Worm (Caenorhabditis elegans) whole organism, midembryonic: ENCODE measurements around the gene ZK1248.11.
"Not testable (repeated sequence)": the region's sequence is repeated elsewhere in the genome, so short reads cannot be mapped to it uniquely, and the experiment has no call there.

ENCODE experiments used
- T22C8.4 ChIP-seq: fragments of 200-800 bp; sonication (Bioruptor generic); IDR thresholded peaks from 2 replicates; pipeline ENCODE4 v1.3.6; 2022; ENCODE audit warnings: missing genetic modification characterization, missing compliant biosample characterization
- cog-1 ChIP-seq: sonication (generic microtip); optimal IDR thresholded peaks from 2 replicates; lab custom pipeline; 2016; ENCODE audit warnings: missing genetic modification characterization, missing compliant biosample characterization
- flt-1 ChIP-seq: fragments of 200-800 bp; sonication (Bioruptor generic); IDR thresholded peaks from 2 replicates; pipeline ENCODE4 v1.3.6; 2022; ENCODE audit warnings: missing genetic modification characterization, missing compliant biosample characterization
- klf-2 ChIP-seq: fragments of 200-800 bp; sonication (Bioruptor generic); conservative IDR thresholded peaks from 2 replicates; pipeline ENCODE4 v1.3.6; 2022; ENCODE audit warnings: missing genetic modification reagents, missing genetic modification characterization, missing compliant biosample characterization
- med-1 ChIP-seq: sonication (generic microtip); optimal IDR thresholded peaks from 2 replicates; lab custom pipeline; 2017; ENCODE audit warnings: missing genetic modification characterization, mild to moderate bottlenecking, missing compliant biosample characterization, antibody characterized with exemption, missing genetic modification reagents; ENCODE audit not compliant: insufficient read depth
- ref-1 ChIP-seq: fragments of 200-800 bp; sonication (Bioruptor generic); conservative IDR thresholded peaks from 2 replicates; pipeline ENCODE4 v1.3.6; 2022; ENCODE audit warnings: missing genetic modification reagents, missing genetic modification characterization, missing compliant biosample characterization
- tab-1 ChIP-seq: fragments of 200-800 bp; sonication (Bioruptor generic); IDR thresholded peaks from 2 replicates; pipeline ENCODE4 v1.3.6; 2022; ENCODE audit warnings: missing genetic modification characterization, missing compliant biosample characterization
- ztf-23 ChIP-seq: fragments of 200-800 bp; sonication (Bioruptor generic); IDR thresholded peaks from 2 replicates; pipeline ENCODE4 v1.3.6; 2022; ENCODE audit warnings: missing genetic modification reagents, missing genetic modification characterization, missing compliant biosample characterization
- ztf-29 ChIP-seq: fragments of 200-800 bp; sonication (Bioruptor generic); IDR thresholded peaks from 2 replicates; pipeline ENCODE4 v1.3.6; 2022; ENCODE audit warnings: missing genetic modification reagents, missing genetic modification characterization, missing compliant biosample characterization

ZK1248.11 gene

DNA sequence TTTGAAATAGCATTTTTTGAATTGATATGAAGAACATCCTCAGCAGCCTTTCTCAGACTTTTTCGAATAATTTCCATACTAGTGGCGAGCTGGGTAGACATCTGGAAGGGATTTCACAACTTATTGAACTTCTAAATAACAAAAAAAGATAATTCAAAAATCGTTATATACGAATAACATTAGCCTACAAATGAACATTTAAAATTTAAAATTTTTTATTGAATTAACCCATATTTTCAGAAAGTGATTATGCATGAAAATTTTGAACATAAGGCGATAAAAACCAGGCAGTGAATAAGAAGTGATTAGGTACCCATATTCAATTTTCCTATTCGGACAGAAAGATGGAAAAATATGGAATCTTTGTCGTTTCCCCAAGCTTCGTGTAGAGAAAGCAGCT lies at the start of gene ZK1248.11:
TSS of gene ZK1248.11 (minus strand) at position 101 of the 400 bp plus-strand sequence.
- TF ChIP-seq flt-1 (GFP tag; lab: Robert Waterston, UW) = no peak
- no peak for TF ChIP-seq T22C8.4
- no peak for TF ChIP-seq klf-2 (GFP tag; lab: Robert Waterston, UW)
- no peak for TF ChIP-seq ztf-23 (GFP tag; lab: Robert Waterston, UW)
- TF ChIP-seq ref-1 (GFP tag; lab: Robert Waterston, UW) = no peak
- TF ChIP-seq cog-1 (tag; lab: Kevin White, UChicago) = no peak
- TF ChIP-seq ztf-29 (GFP tag; lab: Robert Waterston, UW) = no peak
- no peak for TF ChIP-seq med-1
- no peak for TF ChIP-seq tab-1 (GFP tag; lab: Robert Waterston, UW)

DNA sequence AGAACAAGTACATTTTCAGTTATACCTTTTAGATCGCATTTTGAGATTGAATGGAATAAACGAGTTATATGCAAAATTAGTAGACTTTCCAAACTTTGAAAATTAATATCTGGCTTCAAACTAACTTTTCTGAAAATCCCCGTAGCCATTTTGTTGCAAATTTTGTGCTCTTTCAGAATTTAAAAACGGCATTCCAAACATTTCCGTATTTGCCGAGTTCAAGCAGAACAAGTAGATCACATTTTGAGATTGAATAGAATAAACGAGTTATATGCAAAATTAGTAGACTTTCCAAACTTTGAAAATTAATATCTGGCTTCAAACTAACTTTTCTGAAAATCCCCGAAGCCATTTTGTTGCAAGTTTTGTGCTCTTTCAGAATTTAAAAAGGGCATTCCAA lies 48.1 kb upstream of the ZK1248.11 start, which contains the start of gene F55C12.2:
TSS of gene F55C12.2 (plus strand) at position 301 of the 400 bp plus-strand sequence.
- TF ChIP-seq T22C8.4; flt-1 (GFP tag; lab: Robert Waterston, UW); ztf-23 (GFP tag; lab: Robert Waterston, UW): not testable (repeated sequence)

DNA sequence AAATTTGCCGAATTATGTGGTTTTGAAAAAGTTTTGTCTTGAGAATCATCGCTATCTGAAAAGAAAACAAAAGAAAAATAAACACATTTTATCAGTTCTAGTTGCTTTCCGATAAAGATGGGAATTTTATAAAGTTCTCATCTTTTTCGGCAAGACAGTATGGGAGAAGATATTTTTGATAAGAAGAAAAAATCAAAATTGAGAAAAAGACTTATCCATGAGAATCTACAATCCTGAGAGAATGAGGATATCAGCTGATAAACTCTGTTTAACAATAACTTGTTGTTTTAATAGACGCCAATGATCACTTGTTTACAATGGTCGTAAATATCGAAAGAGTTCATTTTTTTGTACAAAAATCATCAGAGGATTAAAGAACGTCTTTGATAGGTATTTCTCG lies 47.7 kb upstream of the ZK1248.11 start, which contains the start of gene F55C12.6:
TSS of gene F55C12.6 (minus strand) at position 101 of the 400 bp plus-strand sequence.
- TF ChIP-seq cog-1 (tag; lab: Kevin White, UChicago) (no peak), ref-1 (GFP tag; lab: Robert Waterston, UW) (no peak), flt-1 (GFP tag; lab: Robert Waterston, UW) (no peak), klf-2 (GFP tag; lab: Robert Waterston, UW) (no peak), ztf-29 (GFP tag; lab: Robert Waterston, UW) (no peak), ztf-23 (GFP tag; lab: Robert Waterston, UW) (no peak), tab-1 (GFP tag; lab: Robert Waterston, UW) (no peak), T22C8.4 (no peak), med-1 (no peak)

DNA sequence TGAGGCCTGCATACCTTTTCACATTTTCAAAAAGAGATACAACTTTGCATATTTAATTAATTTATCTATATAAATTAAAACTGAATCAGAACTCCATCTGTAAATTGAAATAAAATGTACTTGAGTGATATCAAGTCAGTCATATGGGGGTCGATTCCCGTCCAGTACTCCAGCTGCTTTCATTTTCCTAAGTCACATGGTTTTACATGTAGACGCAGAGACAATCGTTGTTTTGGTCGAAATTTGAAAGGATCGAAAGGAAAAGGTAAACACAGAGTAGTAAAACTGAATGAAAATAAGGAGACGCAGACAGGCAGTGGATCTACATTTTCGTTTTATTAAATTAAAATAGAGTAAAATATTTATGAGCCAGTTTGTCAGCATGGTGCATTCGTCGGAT lies 45.7 kb upstream of the ZK1248.11 start:
- no peak for TF ChIP-seq flt-1 (GFP tag; lab: Robert Waterston, UW)

DNA sequence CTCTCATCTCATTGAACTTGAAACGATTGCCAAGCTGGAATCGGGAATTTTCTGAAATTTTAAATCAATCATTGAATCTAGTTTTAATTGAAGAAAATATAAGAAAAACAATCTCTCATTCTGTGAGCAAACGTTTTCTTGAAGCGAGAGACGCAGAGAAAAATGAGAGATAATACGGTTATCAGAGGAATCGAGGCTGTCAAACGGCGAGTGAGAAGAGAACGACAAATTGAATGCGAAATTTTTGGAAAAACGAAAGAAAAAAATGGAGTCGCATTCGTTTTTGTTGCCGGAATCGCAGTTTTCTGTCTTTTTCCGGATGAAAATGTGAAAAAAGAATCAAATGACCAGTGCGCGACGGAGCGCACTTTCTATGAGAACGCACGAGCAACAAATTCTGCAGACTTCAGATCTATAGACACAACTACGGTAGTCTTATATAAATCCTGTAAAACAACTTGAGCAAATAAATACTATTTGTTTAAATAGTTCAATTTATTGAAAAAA lies 45.2 kb upstream of the ZK1248.11 start, which contains the start of gene tex-2:
TSS of gene tex-2 (minus strand) at position 51 of the 507 bp plus-strand sequence.
- TF ChIP-seq T22C8.4 (no peak), tab-1 (GFP tag; lab: Robert Waterston, UW) (no peak), med-1 (no peak), ztf-29 (GFP tag; lab: Robert Waterston, UW) (no peak), cog-1 (tag; lab: Kevin White, UChicago) (no peak), klf-2 (GFP tag; lab: Robert Waterston, UW) (no peak), ztf-23 (GFP tag; lab: Robert Waterston, UW) (0 out of 2 replicates have a peak, but pooled peaks have one; percentile 39), flt-1 (GFP tag; lab: Robert Waterston, UW) (no peak)

DNA sequence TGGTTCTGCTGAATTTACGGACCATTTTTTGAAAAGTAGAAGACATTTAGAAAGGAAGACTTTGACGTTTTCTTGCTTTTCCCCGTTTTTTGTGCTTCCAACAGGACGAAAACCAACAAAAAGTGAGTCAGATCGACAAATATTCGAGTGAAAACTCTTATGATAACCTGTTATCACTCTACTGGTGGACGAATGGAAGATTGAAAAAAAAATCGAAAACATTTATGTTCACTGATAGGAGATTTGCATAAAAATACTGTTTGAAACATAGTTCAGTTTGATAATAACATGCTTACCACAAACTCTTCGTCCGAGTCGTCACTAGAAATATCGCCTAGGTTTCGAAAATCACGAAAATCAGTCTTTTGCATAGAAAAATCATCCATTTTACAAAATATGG lies 44.0 kb upstream of the ZK1248.11 start:
- no peak for TF ChIP-seq flt-1 (GFP tag; lab: Robert Waterston, UW)
- no peak for TF ChIP-seq ref-1 (GFP tag; lab: Robert Waterston, UW)
- TF ChIP-seq cog-1 (tag; lab: Kevin White, UChicago) = no peak
- no peak for TF ChIP-seq med-1
- TF ChIP-seq klf-2 (GFP tag; lab: Robert Waterston, UW) = no peak
- no peak for TF ChIP-seq ztf-23 (GFP tag; lab: Robert Waterston, UW)
- TF ChIP-seq T22C8.4 = no peak
- no peak for TF ChIP-seq tab-1 (GFP tag; lab: Robert Waterston, UW)
- no peak for TF ChIP-seq ztf-29 (GFP tag; lab: Robert Waterston, UW)

DNA sequence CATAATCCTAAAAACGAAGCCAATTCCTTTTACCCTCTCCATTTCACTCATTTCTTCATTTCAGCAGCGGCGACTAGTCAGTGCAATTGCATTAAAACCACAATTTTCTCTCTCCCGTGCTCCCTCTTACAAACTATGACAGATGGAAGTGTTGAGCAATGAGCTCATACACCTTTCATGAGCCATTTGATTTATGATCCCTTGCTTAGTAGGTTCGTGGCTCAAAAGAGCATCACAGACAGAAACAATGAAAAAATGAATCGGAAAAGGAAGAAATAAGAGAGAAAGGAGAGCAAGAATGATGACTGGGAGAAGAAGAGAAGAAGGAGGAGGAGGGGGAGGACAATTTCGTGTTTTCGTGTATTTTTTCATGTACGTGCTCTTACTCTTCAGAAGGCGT lies 43.1 kb upstream of the ZK1248.11 start:
- no peak for TF ChIP-seq ref-1 (GFP tag; lab: Robert Waterston, UW)
- no peak for TF ChIP-seq flt-1 (GFP tag; lab: Robert Waterston, UW)
- TF ChIP-seq ztf-23 (GFP tag; lab: Robert Waterston, UW) = no peak
- no peak for TF ChIP-seq cog-1 (tag; lab: Kevin White, UChicago)
- no peak for TF ChIP-seq ztf-29 (GFP tag; lab: Robert Waterston, UW)
- TF ChIP-seq med-1 = no peak
- no peak for TF ChIP-seq klf-2 (GFP tag; lab: Robert Waterston, UW)
- no peak for TF ChIP-seq tab-1 (GFP tag; lab: Robert Waterston, UW)
- TF ChIP-seq T22C8.4 = no peak

DNA sequence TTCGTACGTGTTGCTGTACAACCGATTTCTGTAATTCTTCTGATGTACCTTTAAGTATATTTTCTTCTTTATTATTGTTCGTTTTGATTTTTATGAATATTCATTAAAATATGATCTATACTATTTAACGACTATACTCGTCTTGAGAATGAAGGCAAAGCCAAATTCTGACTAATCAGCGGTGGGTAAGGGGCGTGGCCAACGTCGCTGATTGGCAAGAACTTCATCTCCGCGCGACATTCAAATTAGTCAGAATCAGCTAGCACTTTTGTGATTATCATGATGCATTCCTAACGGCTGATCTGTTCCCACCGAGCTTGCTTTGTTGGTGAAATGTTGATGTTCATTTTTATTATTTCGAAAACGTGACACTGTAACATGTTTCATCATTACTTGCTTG lies 38.5 kb upstream of the ZK1248.11 start:
- TF ChIP-seq klf-2 (GFP tag; lab: Robert Waterston, UW) (no peak), T22C8.4 (no peak), med-1 (no peak), flt-1 (GFP tag; lab: Robert Waterston, UW) (no peak), cog-1 (tag; lab: Kevin White, UChicago) (no peak), ref-1 (GFP tag; lab: Robert Waterston, UW) (no peak), ztf-23 (GFP tag; lab: Robert Waterston, UW) (no peak), ztf-29 (GFP tag; lab: Robert Waterston, UW) (no peak), tab-1 (GFP tag; lab: Robert Waterston, UW) (no peak)

DNA sequence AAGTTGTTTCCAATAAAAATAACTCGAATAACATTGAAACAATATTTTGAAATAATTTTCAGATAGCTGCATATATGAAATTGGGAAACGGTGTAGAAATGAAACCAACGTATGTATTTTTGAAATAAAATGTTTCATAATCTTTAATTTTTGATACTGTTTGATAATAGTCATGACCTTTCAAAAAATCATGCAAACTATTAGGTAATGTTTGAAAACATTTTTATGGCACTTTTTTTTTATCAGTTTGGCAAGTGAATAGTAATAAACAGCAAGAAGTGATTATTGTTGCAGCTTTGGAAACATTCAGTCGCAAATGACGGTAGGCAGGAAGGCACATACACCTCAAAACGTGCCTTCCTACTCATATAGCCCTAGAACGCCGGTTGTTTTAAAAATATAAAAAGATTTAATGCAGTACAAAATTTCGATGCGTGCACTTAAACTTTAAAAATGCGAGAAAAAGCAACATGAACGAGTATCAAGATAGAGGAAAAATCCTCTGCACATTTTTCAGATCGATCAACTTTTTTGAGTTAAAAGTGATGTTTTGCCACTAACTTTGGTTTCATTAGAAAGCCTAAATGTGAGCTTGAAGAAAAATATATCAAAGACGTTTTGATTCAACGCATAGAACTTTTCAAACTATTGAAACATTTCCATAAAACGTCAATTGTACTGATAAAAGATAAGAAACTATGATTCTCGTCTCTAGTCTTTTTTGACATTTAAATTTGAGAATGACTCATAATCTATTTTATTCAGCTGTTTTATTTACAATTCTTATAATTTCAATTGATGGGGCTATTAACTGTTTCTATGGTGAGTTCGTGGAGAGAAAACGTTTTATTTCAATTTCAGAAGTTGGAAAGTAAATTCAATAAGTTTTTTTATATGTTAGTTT lies 37.3 kb upstream of the ZK1248.11 start, which contains the start of gene F55C12.19:
TSS of gene F55C12.19 (plus strand) at position 735 of the 904 bp plus-strand sequence.
- TF ChIP-seq med-1 (no peak), tab-1 (GFP tag; lab: Robert Waterston, UW) (no peak), cog-1 (tag; lab: Kevin White, UChicago) (no peak), ref-1 (GFP tag; lab: Robert Waterston, UW) (no peak), klf-2 (GFP tag; lab: Robert Waterston, UW) (no peak), ztf-29 (GFP tag; lab: Robert Waterston, UW) (no peak), T22C8.4 (no peak), flt-1 (GFP tag; lab: Robert Waterston, UW) (no peak), ztf-23 (GFP tag; lab: Robert Waterston, UW) (no peak)
